Fruit fly (Drosophila melanogaster) Kc167 (cell line): ENCODE measurements around the gene mthl8.

Experiments used
- Myc ChIP-seq: fragments of >200 bp; optimal IDR thresholded peaks from 2 replicates; lab custom pipeline; 2017; ENCODE audit warnings: missing external identifiers
- ttk ChIP-seq: sonication (Bioruptor generic); optimal IDR thresholded peaks from 2 replicates; lab custom pipeline; 2017; ENCODE audit warnings: missing external identifiers

dm6 chr3L:60050-60449 is 37.8 kb downstream of the mthl8 start:
- TF ChIP-seq ttk (lab: Kevin White, UChicago): no peak
- no peak for TF ChIP-seq Myc (lab: Kevin White, UChicago)
